Worm (Caenorhabditis elegans): ENCODE measurements around the gene drp-1.

- no peak for TF ChIP-seq pha-4 (tag; optimal IDR thresholded peaks at IDR 0.05)
- no peak for TF ChIP-seq hlh-15 (tag; optimal IDR thresholded peaks at IDR 0.05)
- TF ChIP-seq ets-4 (tag; optimal IDR thresholded peaks at IDR 0.05): no peak
- no peak for TF ChIP-seq dmd-4 (tag; optimal IDR thresholded peaks at IDR 0.05; ENCODE audit: borderline replicate concordance)
- no peak for TF ChIP-seq Y22D7AL.16 (tag; optimal IDR thresholded peaks at IDR 0.05)
- no peak for TF ChIP-seq ceh-24 (tag; optimal IDR thresholded peaks at IDR 0.05)
- no peak for TF ChIP-seq nhr-11 (tag; optimal IDR thresholded peaks at IDR 0.05)
- no peak for TF ChIP-seq lin-11 (tag; optimal IDR thresholded peaks at IDR 0.05)
Measured at ce11 chrIV:5554168-5554567, 15.9 kb downstream of the drp-1 start.

Measured in whole organism, late embryonic.